Worm (Caenorhabditis elegans) whole organism, L2 larva: ENCODE data around the gene C28H8.2.

Experiments used
- C34F6.9 ChIP-seq: fragments of 150-350 bp; optimal IDR thresholded peaks from 2 replicates; lab custom pipeline; 2014; ENCODE audit warnings: missing biosample characterization, missing genetic modification characterization
- F13H6.1 ChIP-seq: sonication (generic microtip); optimal IDR thresholded peaks from 2 replicates; lab custom pipeline; 2016; ENCODE audit warnings: missing genetic modification characterization, missing compliant biosample characterization
- R02D3.7 ChIP-seq: fragments of 150-350 bp; optimal IDR thresholded peaks from 2 replicates; lab custom pipeline; 2014; ENCODE audit warnings: missing biosample characterization, missing genetic modification characterization
- Y55F3AM.14 ChIP-seq: fragments of 200-800 bp; sonication (Bioruptor generic); optimal IDR thresholded peaks from 2 replicates; lab custom pipeline; 2018; ENCODE audit warnings: mild to moderate bottlenecking, missing genetic modification characterization, missing compliant biosample characterization
- ZK546.5 ChIP-seq: sonication (generic microtip); optimal IDR thresholded peaks from 2 replicates; lab custom pipeline; 2017; ENCODE audit warnings: missing biosample characterization, missing genetic modification characterization
- alr-1 ChIP-seq: fragments of 150-350 bp; optimal IDR thresholded peaks from 2 replicates; lab custom pipeline; 2014; ENCODE audit warnings: missing biosample characterization, missing genetic modification characterization
- aly-2 ChIP-seq: fragments of 150-350 bp; optimal IDR thresholded peaks from 2 replicates; lab custom pipeline; 2014; ENCODE audit warnings: missing biosample characterization, missing genetic modification characterization
- ama-1 ChIP-seq: fragments of 150-350 bp; optimal IDR thresholded peaks from 2 replicates; lab custom pipeline; 2018; ENCODE audit warnings: inconsistent platforms
- blmp-1 ChIP-seq: sonication (generic microtip); optimal IDR thresholded peaks from 2 replicates; lab custom pipeline; 2017; ENCODE audit warnings: missing genetic modification characterization, mild to moderate bottlenecking, missing compliant biosample characterization, antibody characterized with exemption, moderate library complexity; ENCODE audit not compliant: insufficient read depth
- ceh-16 ChIP-seq: fragments of 150-350 bp; optimal IDR thresholded peaks from 2 replicates; lab custom pipeline; 2014; ENCODE audit warnings: missing biosample characterization, missing genetic modification characterization
- ceh-82 ChIP-seq: fragments of 150-350 bp; optimal IDR thresholded peaks from 2 replicates; lab custom pipeline; 2014; ENCODE audit warnings: missing biosample characterization, missing genetic modification characterization
- crh-2 ChIP-seq: sonication (generic microtip); optimal IDR thresholded peaks from 2 replicates; lab custom pipeline; 2017; ENCODE audit warnings: missing biosample characterization, missing genetic modification characterization
- dmd-4 ChIP-seq: sonication (generic microtip); optimal IDR thresholded peaks from 2 replicates; lab custom pipeline; 2017; ENCODE audit warnings: missing biosample characterization, missing genetic modification characterization
- egl-27 ChIP-seq: sonication (generic microtip); optimal IDR thresholded peaks from 3 replicates; lab custom pipeline; 2017; ENCODE audit warnings: missing biosample characterization, missing genetic modification reagents, missing genetic modification characterization
- elt-1 ChIP-seq: fragments of 150-350 bp; optimal IDR thresholded peaks from 2 replicates; lab custom pipeline; 2014; ENCODE audit warnings: missing biosample characterization, missing genetic modification characterization
- elt-3 ChIP-seq: sonication (generic microtip); optimal IDR thresholded peaks from 2 replicates; lab custom pipeline; 2017; ENCODE audit warnings: missing biosample characterization, missing genetic modification characterization
- fos-1 ChIP-seq: fragments of 150-350 bp; optimal IDR thresholded peaks from 2 replicates; lab custom pipeline; 2014; ENCODE audit warnings: missing biosample characterization, missing genetic modification characterization
- gmeb-1 ChIP-seq: fragments of 150-350 bp; optimal IDR thresholded peaks from 2 replicates; lab custom pipeline; 2014; ENCODE audit warnings: missing biosample characterization, missing genetic modification characterization
- lin-11 ChIP-seq: fragments of 150-350 bp; sonication (generic microtip); optimal IDR thresholded peaks from 2 replicates; lab custom pipeline; 2014; ENCODE audit warnings: missing biosample characterization, missing genetic modification characterization, inconsistent platforms, mixed read lengths
- lin-13 ChIP-seq: fragments of 150-350 bp; optimal IDR thresholded peaks from 2 replicates; lab custom pipeline; 2014; ENCODE audit warnings: missing biosample characterization, missing genetic modification reagents, missing genetic modification characterization
- lin-39 ChIP-seq: fragments of 150-350 bp; optimal IDR thresholded peaks from 2 replicates; lab custom pipeline; 2014; ENCODE audit warnings: missing biosample characterization, missing genetic modification reagents, missing genetic modification characterization
- lsy-2 ChIP-seq, 2 experiments: fragments of 150-350 bp in 1 of 2; sonication (generic microtip) in 1 of 2; optimal IDR thresholded peaks; 2 replicates each; lab custom pipeline; 2014 to 2017; ENCODE audit warnings: missing biosample characterization in 2 of 2, missing genetic modification characterization in 2 of 2
- mab-5 ChIP-seq: fragments of 150-350 bp; optimal IDR thresholded peaks from 2 replicates; lab custom pipeline; 2014; ENCODE audit warnings: missing biosample characterization, missing genetic modification characterization
- mbf-1 ChIP-seq: sonication (generic microtip); optimal IDR thresholded peaks from 2 replicates; lab custom pipeline; 2017; ENCODE audit warnings: missing biosample characterization, missing genetic modification characterization
- mdl-1 ChIP-seq, 2 experiments: fragments of 150-350 bp in 1 of 2; sonication (generic microtip) in 1 of 2; optimal IDR thresholded peaks; 2 replicates each; lab custom pipeline; 2017; ENCODE audit warnings: missing biosample characterization in 2 of 2, missing genetic modification characterization in 2 of 2
- nhr-10 ChIP-seq: sonication (generic microtip); optimal IDR thresholded peaks from 2 replicates; lab custom pipeline; 2017; ENCODE audit warnings: missing biosample characterization, missing genetic modification characterization
- nhr-11 ChIP-seq: fragments of 150-350 bp; optimal IDR thresholded peaks from 2 replicates; lab custom pipeline; 2014; ENCODE audit warnings: missing biosample characterization, missing genetic modification characterization
- nhr-12 ChIP-seq: fragments of 150-350 bp; optimal IDR thresholded peaks from 2 replicates; lab custom pipeline; 2014; ENCODE audit warnings: missing biosample characterization, missing genetic modification characterization
- nhr-129 ChIP-seq: fragments of 150-350 bp; optimal IDR thresholded peaks from 2 replicates; lab custom pipeline; 2014; ENCODE audit warnings: missing biosample characterization, missing genetic modification characterization
- nhr-21 ChIP-seq: fragments of 150-350 bp; optimal IDR thresholded peaks from 2 replicates; lab custom pipeline; 2014; ENCODE audit warnings: missing biosample characterization, missing genetic modification characterization
- nhr-23 ChIP-seq: fragments of 150-350 bp; optimal IDR thresholded peaks from 2 replicates; lab custom pipeline; 2014; ENCODE audit warnings: missing biosample characterization, missing genetic modification reagents, missing genetic modification characterization
- nhr-237 ChIP-seq: fragments of 150-350 bp; optimal IDR thresholded peaks from 2 replicates; lab custom pipeline; 2014; ENCODE audit warnings: missing biosample characterization, missing genetic modification characterization
- nhr-25 ChIP-seq: fragments of 150-350 bp; sonication (generic microtip); optimal IDR thresholded peaks from 3 replicates; lab custom pipeline; 2014; ENCODE audit warnings: missing biosample characterization, missing genetic modification characterization
- nhr-6 ChIP-seq: fragments of 150-350 bp; optimal IDR thresholded peaks from 2 replicates; lab custom pipeline; 2014; ENCODE audit warnings: missing biosample characterization, missing genetic modification characterization
- nhr-77 ChIP-seq: fragments of 150-350 bp; optimal IDR thresholded peaks from 2 replicates; lab custom pipeline; 2014; ENCODE audit warnings: missing biosample characterization, missing genetic modification characterization
- peb-1 ChIP-seq: fragments of 150-350 bp; optimal IDR thresholded peaks from 2 replicates; lab custom pipeline; 2014; ENCODE audit warnings: missing biosample characterization, missing genetic modification characterization
- sem-4 ChIP-seq: fragments of 150-350 bp; optimal IDR thresholded peaks from 2 replicates; lab custom pipeline; 2014; ENCODE audit warnings: missing biosample characterization, missing genetic modification reagents, missing genetic modification characterization
- skn-1 ChIP-seq: sonication (generic microtip); optimal IDR thresholded peaks from 2 replicates; lab custom pipeline; 2017; ENCODE audit warnings: missing biosample characterization, missing genetic modification characterization
- sma-3 ChIP-seq: sonication (generic microtip); optimal IDR thresholded peaks from 2 replicates; lab custom pipeline; 2016; ENCODE audit warnings: missing genetic modification reagents, missing genetic modification characterization, missing compliant biosample characterization
- sma-9 ChIP-seq, 2 experiments: fragments of 150-350 bp in 1 of 2; sonication (generic microtip) in 1 of 2; optimal IDR thresholded peaks; 2 replicates each; lab custom pipeline; 2014 to 2016; ENCODE audit warnings: missing genetic modification characterization in 2 of 2, mild to moderate bottlenecking in 1 of 2, missing biosample characterization in 1 of 2, missing compliant biosample characterization in 1 of 2, missing genetic modification reagents in 1 of 2, moderate library complexity in 1 of 2
- snpc-4 ChIP-seq: fragments of 150-350 bp; optimal IDR thresholded peaks from 2 replicates; lab custom pipeline; 2014; ENCODE audit warnings: missing biosample characterization, missing genetic modification characterization
- unc-39 ChIP-seq: fragments of 150-350 bp; optimal IDR thresholded peaks from 2 replicates; lab custom pipeline; 2014; ENCODE audit warnings: missing biosample characterization, missing genetic modification characterization
- unc-55 ChIP-seq: fragments of 150-350 bp; sonication (generic microtip); optimal IDR thresholded peaks from 3 replicates; lab custom pipeline; 2014; ENCODE audit warnings: missing biosample characterization, missing genetic modification reagents, missing genetic modification characterization
- unc-62 ChIP-seq: fragments of 150-350 bp; optimal IDR thresholded peaks from 2 replicates; lab custom pipeline; 2014; ENCODE audit warnings: missing biosample characterization, missing genetic modification reagents, missing genetic modification characterization
- zag-1 ChIP-seq: fragments of 150-350 bp; optimal IDR thresholded peaks from 2 replicates; lab custom pipeline; 2014; ENCODE audit warnings: missing biosample characterization, missing genetic modification characterization
- ztf-1 ChIP-seq: fragments of 200-800 bp; sonication (Bioruptor generic); conservative IDR thresholded peaks from 2 replicates; pipeline ENCODE4 v1.3.6; 2022; ENCODE audit warnings: missing genetic modification characterization, missing compliant biosample characterization
- ztf-11 ChIP-seq: sonication (generic microtip); optimal IDR thresholded peaks from 2 replicates; lab custom pipeline; 2017; ENCODE audit warnings: missing biosample characterization, missing genetic modification characterization
- ztf-4 ChIP-seq: fragments of 150-350 bp; optimal IDR thresholded peaks from 2 replicates; lab custom pipeline; 2014; ENCODE audit warnings: missing biosample characterization, missing genetic modification characterization

C28H8.2 gene

ce11 chrIII:5940525-5940974 lies 20.4 kb downstream of the C28H8.2 start:
- no peak for TF ChIP-seq nhr-12 (tag; lab: Kevin White, UChicago)
- peak; percentile 68 for TF ChIP-seq blmp-1
- TF ChIP-seq lin-13 (GFP tag; lab: Kevin White, UChicago): peak; percentile 60
- no peak for TF ChIP-seq aly-2
- TF ChIP-seq egl-27 (tag; lab: Kevin White, UChicago): peak; percentile 52
- peak; percentile 80 for TF ChIP-seq sem-4 (tag; lab: Kevin White, UChicago)
- TF ChIP-seq Y55F3AM.14 (GFP tag; lab: Kevin White, UChicago): no peak
- TF ChIP-seq R02D3.7 (tag; lab: Kevin White, UChicago): no peak
- TF ChIP-seq nhr-25 (tag; lab: Kevin White, UChicago): peak; percentile 72
- 0 out of 2 replicates have a peak, but pooled peaks have one; percentile 65 for TF ChIP-seq ztf-1 (GFP tag; lab: Robert Waterston, UW)
- peak; percentile 75 for TF ChIP-seq unc-55 (GFP tag; lab: Kevin White, UChicago)
- TF ChIP-seq zag-1 (tag; lab: Kevin White, UChicago): no peak
- TF ChIP-seq alr-1 (tag; lab: Kevin White, UChicago): no peak
- no peak for TF ChIP-seq lin-39 (tag; lab: Kevin White, UChicago)
- peak; percentile 56 for TF ChIP-seq skn-1 (tag; lab: Kevin White, UChicago)
- TF ChIP-seq lin-11 (tag; lab: Kevin White, UChicago): peak; percentile 78
- no peak for TF ChIP-seq elt-3 (tag; lab: Kevin White, UChicago)
- TF ChIP-seq mab-5 (tag; lab: Kevin White, UChicago): peak; percentile 14
- no peak for TF ChIP-seq elt-1 (tag; lab: Kevin White, UChicago)
- TF ChIP-seq nhr-77 (tag; lab: Kevin White, UChicago): no peak
- peak; percentile 98 for TF ChIP-seq ama-1 (lab: Kevin White, UChicago)
- TF ChIP-seq F13H6.1 (tag; lab: Kevin White, UChicago): peak; percentile 40
- TF ChIP-seq nhr-11 (tag; lab: Kevin White, UChicago): no peak
- no peak for TF ChIP-seq unc-62
- no peak for TF ChIP-seq mbf-1
- TF ChIP-seq crh-2: peak; percentile 63
- no peak for TF ChIP-seq ceh-82 (tag; lab: Kevin White, UChicago)
- no peak for TF ChIP-seq nhr-237 (tag; lab: Kevin White, UChicago)
- TF ChIP-seq sma-3 (GFP tag; lab: Kevin White, UChicago): peak; percentile 56
- peak; percentile 82 for TF ChIP-seq C34F6.9
- peak; percentile 9 for TF ChIP-seq peb-1 (tag; lab: Kevin White, UChicago)
- TF ChIP-seq nhr-23 (tag; lab: Kevin White, UChicago): no peak
- peak; percentile 73 for TF ChIP-seq fos-1 (tag; lab: Kevin White, UChicago)
- TF ChIP-seq sma-9 (GFP tag; optimal IDR thresholded peaks at IDR 0.05; lab: Kevin White, UChicago): peak; percentile 67
- no peak for TF ChIP-seq sma-9 (tag; optimal IDR thresholded peaks at IDR 0.05; lab: Kevin White, UChicago)
- no peak for TF ChIP-seq nhr-10 (tag; lab: Kevin White, UChicago)
- TF ChIP-seq nhr-129 (tag; lab: Kevin White, UChicago): peak; percentile 96
- no peak for TF ChIP-seq ztf-11
- TF ChIP-seq nhr-6 (tag; lab: Kevin White, UChicago): no peak
- TF ChIP-seq ztf-4: peak; percentile 75
- TF ChIP-seq nhr-21: peak; percentile 66
- no peak for TF ChIP-seq unc-39 (tag; lab: Kevin White, UChicago)
- peak; percentile 35 for TF ChIP-seq gmeb-1 (tag; lab: Kevin White, UChicago)
- TF ChIP-seq lsy-2 (tag; optimal IDR thresholded peaks at IDR 0.05; lab: Kevin White, UChicago): peak; percentile 25 to 70
- TF ChIP-seq ceh-16: no peak
- peak; percentile 48 for TF ChIP-seq snpc-4
- no peak for TF ChIP-seq dmd-4 (tag; lab: Kevin White, UChicago)
- TF ChIP-seq ZK546.5: no peak
- TF ChIP-seq mdl-1 (tag; optimal IDR thresholded peaks at IDR 0.05; lab: Kevin White, UChicago): peak; percentile 86 to 95
